Fruit fly (Drosophila melanogaster) whole organism, embryonic: ENCODE results near the gene RhoGAP5A.

Experiments
- Ada2b ChIP-seq: fragments of 200-800 bp; sonication (Bioruptor generic); IDR thresholded peaks from 2 replicates; pipeline ENCODE4 v1.3.6; 2022; ENCODE audit warnings: missing biosample characterization, missing genetic modification characterization
- Atf6 ChIP-seq: fragments of 200-800 bp; sonication (Bioruptor generic); IDR thresholded peaks from 2 replicates; pipeline ENCODE4 v1.3.6; 2022; ENCODE audit warnings: missing biosample characterization, missing genetic modification characterization
- CG10462 ChIP-seq: fragments of 200-800 bp; sonication (Bioruptor generic); optimal IDR thresholded peaks from 2 replicates; lab custom pipeline; 2016; ENCODE audit warnings: missing biosample characterization, missing genetic modification characterization
- CG10654 ChIP-seq: fragments of 200-800 bp; sonication (Bioruptor generic); optimal IDR thresholded peaks from 2 replicates; lab custom pipeline; 2016; ENCODE audit warnings: missing biosample characterization, missing genetic modification characterization
- CG11093 ChIP-seq: fragments of 200-800 bp; sonication (Bioruptor generic); IDR thresholded peaks from 3 replicates; pipeline ENCODE4 v1.3.6; 2022; ENCODE audit warnings: missing biosample characterization, missing genetic modification characterization
- CG11456 ChIP-seq: fragments of 200-800 bp; sonication (Bioruptor generic); IDR thresholded peaks from 3 replicates; pipeline ENCODE4 v1.3.6; 2022; ENCODE audit warnings: missing biosample characterization, missing genetic modification characterization
- CG11696 ChIP-seq: fragments of 200-800 bp; sonication (Bioruptor generic); IDR thresholded peaks from 2 replicates; pipeline ENCODE4 v1.3.6; 2022; ENCODE audit warnings: missing biosample characterization, missing genetic modification characterization
- CG11723 ChIP-seq: fragments of 200-800 bp; sonication (Bioruptor generic); optimal IDR thresholded peaks from 2 replicates; lab custom pipeline; 2017; ENCODE audit warnings: missing biosample characterization, mild to moderate bottlenecking, missing genetic modification characterization
- CG12769 ChIP-seq: fragments of 200-800 bp; sonication (Bioruptor generic); optimal IDR thresholded peaks from 2 replicates; lab custom pipeline; 2019; ENCODE audit warnings: missing biosample characterization, mild to moderate bottlenecking, missing genetic modification characterization, moderate library complexity
- CG14014 ChIP-seq: fragments of 200-800 bp; sonication (Bioruptor generic); IDR thresholded peaks from 2 replicates; pipeline ENCODE4 v1.3.6; 2022; ENCODE audit warnings: missing biosample characterization, missing genetic modification characterization
- CG14860 ChIP-seq: fragments of 200-800 bp; sonication (Bioruptor generic); IDR thresholded peaks from 3 replicates; pipeline ENCODE4 v1.3.6; 2022; ENCODE audit warnings: missing biosample characterization, missing genetic modification characterization; ENCODE audit not compliant: partially characterized antibody
- CG1529 ChIP-seq: fragments of 200-800 bp; sonication (Bioruptor generic); optimal IDR thresholded peaks from 3 replicates; lab custom pipeline; 2018; ENCODE audit warnings: missing biosample characterization, missing genetic modification characterization
- CG15696 ChIP-seq: fragments of 200-800 bp; sonication (Bioruptor generic); optimal IDR thresholded peaks from 2 replicates; lab custom pipeline; 2019; ENCODE audit warnings: missing biosample characterization, mild to moderate bottlenecking, missing genetic modification characterization, moderate library complexity
- CG17829 ChIP-seq: fragments of 200-800 bp; optimal IDR thresholded peaks from 2 replicates; lab custom pipeline; 2019; ENCODE audit warnings: missing biosample characterization, mild to moderate bottlenecking, missing genetic modification characterization, moderate library complexity
- CG17912 ChIP-seq: fragments of 200-800 bp; sonication (Bioruptor generic); optimal IDR thresholded peaks from 2 replicates; lab custom pipeline; 2018; ENCODE audit warnings: missing biosample characterization, mild to moderate bottlenecking, missing genetic modification characterization
- CG2712 ChIP-seq: fragments of 200-800 bp; optimal IDR thresholded peaks from 3 replicates; lab custom pipeline; 2019; ENCODE audit warnings: missing biosample characterization, mild to moderate bottlenecking, missing genetic modification characterization, moderate library complexity
- CG3407 ChIP-seq: fragments of 200-800 bp; sonication (Bioruptor generic); optimal IDR thresholded peaks from 2 replicates; lab custom pipeline; 2018; ENCODE audit warnings: missing biosample characterization, mild to moderate bottlenecking, missing genetic modification characterization
- CG5180 ChIP-seq: fragments of 200-800 bp; sonication (Bioruptor generic); optimal IDR thresholded peaks from 3 replicates; lab custom pipeline; 2017; ENCODE audit warnings: missing biosample characterization, missing genetic modification characterization, mild to moderate bottlenecking, moderate library complexity, missing genetic modification reagents
- CG5953 ChIP-seq: fragments of 200-800 bp; sonication (Bioruptor generic); IDR thresholded peaks from 2 replicates; pipeline ENCODE4 v1.3.6; 2022; ENCODE audit warnings: missing biosample characterization, missing genetic modification characterization
- CG7271 ChIP-seq: fragments of 200-800 bp; sonication (Bioruptor generic); optimal IDR thresholded peaks from 2 replicates; lab custom pipeline; 2018; ENCODE audit warnings: missing biosample characterization, mild to moderate bottlenecking, missing genetic modification characterization, moderate library complexity
- CG8359 ChIP-seq: fragments of 200-800 bp; sonication (Bioruptor generic); optimal IDR thresholded peaks from 2 replicates; lab custom pipeline; 2017; ENCODE audit warnings: missing biosample characterization, mild to moderate bottlenecking, missing genetic modification characterization, borderline replicate concordance
- CG8765 ChIP-seq: fragments of 200-800 bp; sonication (Bioruptor generic); IDR thresholded peaks from 2 replicates; pipeline ENCODE4 v1.3.6; 2022; ENCODE audit warnings: missing biosample characterization, missing genetic modification characterization
- CG8924 ChIP-seq: fragments of 200-800 bp; optimal IDR thresholded peaks from 3 replicates; lab custom pipeline; 2019; ENCODE audit warnings: missing biosample characterization, mild to moderate bottlenecking, missing genetic modification characterization, moderate library complexity
- CG9727 ChIP-seq: fragments of 200-800 bp; sonication (Bioruptor generic); optimal IDR thresholded peaks from 3 replicates; lab custom pipeline; 2017; ENCODE audit warnings: missing biosample characterization, mild to moderate bottlenecking, missing genetic modification characterization
- Fer1 ChIP-seq: fragments of 200-800 bp; sonication (Bioruptor generic); optimal IDR thresholded peaks from 2 replicates; lab custom pipeline; 2017; ENCODE audit warnings: missing biosample characterization, mild to moderate bottlenecking, missing genetic modification characterization
- Fer3 ChIP-seq: fragments of 200-800 bp; sonication (Bioruptor generic); optimal IDR thresholded peaks from 2 replicates; lab custom pipeline; 2018; ENCODE audit warnings: missing biosample characterization, mild to moderate bottlenecking, missing genetic modification characterization, moderate library complexity
- Nf-YB ChIP-seq: fragments of 200-800 bp; sonication (Bioruptor generic); optimal IDR thresholded peaks from 3 replicates; lab custom pipeline; 2019; ENCODE audit warnings: missing biosample characterization, mild to moderate bottlenecking, missing genetic modification characterization, moderate library complexity
- Rx ChIP-seq: fragments of 200-800 bp; sonication (Bioruptor generic); IDR thresholded peaks from 2 replicates; pipeline ENCODE4 v1.3.6; 2022; ENCODE audit warnings: missing biosample characterization, missing genetic modification characterization
- ap ChIP-seq: fragments of 200-800 bp; sonication (Bioruptor generic); IDR thresholded peaks from 2 replicates; pipeline ENCODE4 v1.3.6; 2022; ENCODE audit warnings: missing biosample characterization, missing genetic modification characterization
- ase ChIP-seq: fragments of 200-800 bp; sonication (Bioruptor generic); IDR thresholded peaks from 3 replicates; pipeline ENCODE4 v1.3.6; 2022; ENCODE audit warnings: missing biosample characterization, missing genetic modification characterization
- bowl ChIP-seq: fragments of 200-800 bp; sonication (Bioruptor generic); IDR thresholded peaks from 2 replicates; pipeline ENCODE4 v1.3.6; 2022; ENCODE audit warnings: missing biosample characterization, missing genetic modification characterization
- caup ChIP-seq: fragments of 200-800 bp; sonication (Bioruptor generic); optimal IDR thresholded peaks from 3 replicates; lab custom pipeline; 2017; ENCODE audit warnings: missing biosample characterization, mild to moderate bottlenecking, missing genetic modification characterization, moderate library complexity; ENCODE audit not compliant: severe bottlenecking
- ci ChIP-seq: fragments of 200-800 bp; sonication (Bioruptor generic); IDR thresholded peaks from 3 replicates; pipeline ENCODE4 v1.3.6; 2022; ENCODE audit warnings: missing biosample characterization, missing genetic modification characterization
- dati ChIP-seq: fragments of 200-800 bp; sonication (Bioruptor generic); IDR thresholded peaks from 2 replicates; pipeline ENCODE4 v1.3.6; 2022; ENCODE audit warnings: missing biosample characterization, missing genetic modification characterization
- dysf ChIP-seq: fragments of 200-800 bp; sonication (Bioruptor generic); IDR thresholded peaks from 3 replicates; pipeline ENCODE4 v1.3.6; 2022; ENCODE audit warnings: missing biosample characterization, missing genetic modification characterization
- fd96Cb ChIP-seq: fragments of 200-800 bp; sonication (Bioruptor generic); optimal IDR thresholded peaks from 2 replicates; lab custom pipeline; 2018; ENCODE audit warnings: missing biosample characterization, mild to moderate bottlenecking, missing genetic modification characterization, moderate library complexity
- grau ChIP-seq: fragments of 200-800 bp; optimal IDR thresholded peaks from 3 replicates; lab custom pipeline; 2019; ENCODE audit warnings: missing biosample characterization, mild to moderate bottlenecking, missing genetic modification characterization, moderate library complexity
- kah ChIP-seq: fragments of 200-800 bp; sonication (Bioruptor generic); optimal IDR thresholded peaks from 2 replicates; lab custom pipeline; 2018; ENCODE audit warnings: missing biosample characterization, mild to moderate bottlenecking, missing genetic modification characterization
- lilli ChIP-seq: fragments of 200-800 bp; sonication (Bioruptor generic); optimal IDR thresholded peaks from 3 replicates; lab custom pipeline; 2016; ENCODE audit warnings: missing biosample characterization, missing genetic modification characterization
- pb ChIP-seq: fragments of 200-800 bp; sonication (Bioruptor generic); optimal IDR thresholded peaks from 3 replicates; lab custom pipeline; 2016; ENCODE audit warnings: missing biosample characterization, missing genetic modification characterization
- pnt ChIP-seq: fragments of 200-800 bp; sonication (Bioruptor generic); optimal IDR thresholded peaks from 3 replicates; lab custom pipeline; 2016; ENCODE audit warnings: missing biosample characterization, missing genetic modification characterization
- pzg ChIP-seq: fragments of 200-800 bp; sonication (Bioruptor generic); optimal IDR thresholded peaks from 3 replicates; lab custom pipeline; 2018; ENCODE audit warnings: missing biosample characterization, mild to moderate bottlenecking, missing genetic modification characterization, moderate library complexity
- sens ChIP-seq: fragments of 200-800 bp; sonication (Bioruptor generic); peaks from one replicate; lab custom pipeline; 2016; ENCODE audit warnings: missing biosample characterization, missing genetic modification characterization
- sisA ChIP-seq: fragments of 200-800 bp; sonication (Bioruptor generic); IDR thresholded peaks from 2 replicates; pipeline ENCODE4 v1.3.6; 2022; ENCODE audit warnings: missing biosample characterization, missing genetic modification characterization
- stc ChIP-seq: fragments of 200-800 bp; sonication (Bioruptor generic); IDR thresholded peaks from 2 replicates; pipeline ENCODE4 v1.3.6; 2022; ENCODE audit warnings: missing biosample characterization, missing genetic modification characterization
- tin ChIP-seq: fragments of 200-800 bp; sonication (Bioruptor generic); optimal IDR thresholded peaks from 3 replicates; lab custom pipeline; 2016; ENCODE audit warnings: missing biosample characterization, missing genetic modification characterization
- ttk ChIP-seq: fragments of 200-800 bp; sonication (Bioruptor generic); IDR thresholded peaks from 2 replicates; pipeline ENCODE4 v2.1.2; 2022; ENCODE audit warnings: missing biosample characterization, missing genetic modification characterization
- tup ChIP-seq: fragments of 200-800 bp; sonication (Bioruptor generic); optimal IDR thresholded peaks from 2 replicates; lab custom pipeline; 2016; ENCODE audit warnings: missing biosample characterization, mild to moderate bottlenecking, missing genetic modification characterization, moderate library complexity
- unpg ChIP-seq: fragments of 200-800 bp; sonication (Bioruptor generic); optimal IDR thresholded peaks from 3 replicates; lab custom pipeline; 2018; ENCODE audit warnings: missing biosample characterization, mild to moderate bottlenecking, missing genetic modification characterization, moderate library complexity
- vnd ChIP-seq: fragments of 200-800 bp; sonication (Bioruptor generic); IDR thresholded peaks from 3 replicates; pipeline ENCODE4 v1.3.6; 2022; ENCODE audit warnings: missing biosample characterization, missing genetic modification characterization; ENCODE audit not compliant: partially characterized antibody
- yki ChIP-seq: fragments of >200 bp; optimal IDR thresholded peaks from 3 replicates; lab custom pipeline; 2018

The RhoGAP5A gene

dm6 chrX:5639083-5639482 is 20.5 kb upstream of the RhoGAP5A start (continued):
- peak; percentile 35 for TF ChIP-seq pnt (GFP tag; lab: Kevin White, UChicago)
- peak; percentile 50 for TF ChIP-seq tin (GFP tag; lab: Kevin White, UChicago)
- TF ChIP-seq ttk, result peak; percentile 42
- TF ChIP-seq ase (GFP tag; lab: Robert Waterston, UW), result no peak
- 0 out of 2 replicates have a peak, but pooled peaks have one; percentile 33 for TF ChIP-seq CG11696
- TF ChIP-seq CG12769 (tag; lab: Kevin White, UChicago), result peak; percentile 26
- peak; percentile 7 for TF ChIP-seq CG3407 (GFP tag; lab: Kevin White, UChicago)
- TF ChIP-seq sens, result peak; percentile 94
- peak; percentile 20 for TF ChIP-seq CG15696
- TF ChIP-seq ap, result no peak
- peak; percentile 2 for TF ChIP-seq CG17829 (tag; lab: Kevin White, UChicago)
- TF ChIP-seq sisA (GFP tag; lab: Robert Waterston, UW), result peak; percentile 69
- TF ChIP-seq fd96Cb (tag; lab: Kevin White, UChicago), result peak; percentile 59
- no peak for TF ChIP-seq CG7271 (tag; lab: Kevin White, UChicago)
- TF ChIP-seq kah (GFP tag; lab: Kevin White, UChicago), result no peak
- TF ChIP-seq dysf (GFP tag; lab: Robert Waterston, UW), result peak; percentile 19; the same call in 1 of the 3 replicates
- no peak for TF ChIP-seq bowl (GFP tag; lab: Robert Waterston, UW)
- TF ChIP-seq Ada2b (GFP tag; lab: Robert Waterston, UW), result peak; percentile 44; the same call in 1 of the 2 replicates
- TF ChIP-seq Nf-YB (GFP tag; lab: Kevin White, UChicago), result no peak
- no peak for TF ChIP-seq CG17912 (GFP tag; lab: Kevin White, UChicago)
- TF ChIP-seq CG11723, result no peak
- TF ChIP-seq CG2712 (tag; lab: Kevin White, UChicago), result peak; percentile 66
- peak; percentile 66 for TF ChIP-seq CG8765 (GFP tag; lab: Robert Waterston, UW)
- TF ChIP-seq CG5180 (GFP tag; lab: Kevin White, UChicago), result peak; percentile 9
- TF ChIP-seq dati (GFP tag; lab: Robert Waterston, UW), result no peak
- TF ChIP-seq Rx (GFP tag; lab: Robert Waterston, UW), result no peak
- TF ChIP-seq CG9727 (GFP tag; lab: Kevin White, UChicago), result peak; percentile 29
- peak; percentile 27 for TF ChIP-seq CG10654 (GFP tag; lab: Kevin White, UChicago)
- TF ChIP-seq CG8924 (tag; lab: Kevin White, UChicago), result no peak
- TF ChIP-seq Atf6 (GFP tag; lab: Robert Waterston, UW), result 0 out of 2 replicates have a peak, but pooled peaks have one; percentile 13
- no peak for TF ChIP-seq tup (GFP tag; lab: Kevin White, UChicago)
- TF ChIP-seq pzg, result no peak
- peak; percentile 48 for TF ChIP-seq Fer3 (tag; lab: Kevin White, UChicago)
- TF ChIP-seq CG11456, result no peak
- no peak for TF ChIP-seq pb
- TF ChIP-seq caup (GFP tag; lab: Kevin White, UChicago), result peak; percentile 16
- no peak for TF ChIP-seq CG10462 (GFP tag; lab: Kevin White, UChicago)
- no peak for TF ChIP-seq vnd (GFP tag; lab: Robert Waterston, UW)
- no peak for TF ChIP-seq CG14860 (GFP tag; lab: Robert Waterston, UW)
- peak; percentile 24 for TF ChIP-seq lilli (GFP tag; lab: Kevin White, UChicago)
- peak; percentile 10 for TF ChIP-seq CG8359 (GFP tag; lab: Kevin White, UChicago)
- TF ChIP-seq CG14014 (GFP tag; lab: Robert Waterston, UW), result peak; percentile 47; the same call in 1 of the 2 replicates
- TF ChIP-seq CG1529 (GFP tag; lab: Kevin White, UChicago), result peak; percentile 45
- TF ChIP-seq CG11093 (GFP tag; lab: Robert Waterston, UW), result 0 out of 3 replicates have a peak, but pooled peaks have one; percentile 10
- peak; percentile 70; the same call in 2 of the 3 replicates for TF ChIP-seq ci
- no peak for TF ChIP-seq CG5953 (GFP tag; lab: Robert Waterston, UW)
- peak; percentile 40 for TF ChIP-seq grau
- peak; percentile 64 for TF ChIP-seq unpg
- 0 out of 2 replicates have a peak, but pooled peaks have one; percentile 15 for TF ChIP-seq stc (GFP tag; lab: Robert Waterston, UW)
- TF ChIP-seq Fer1, result peak; percentile 24
- no peak for TF ChIP-seq yki (lab: Kevin White, UChicago)
